Fruit fly (Drosophila melanogaster): ENCODE measurements around the gene ush.
A peak's percentile ranks its signal among the peaks of the same experiment; 100 is the strongest.

Gene ush

dm6 chr2L:523165-523835, 47.3 kb downstream of the ush start (continued):
- TF ChIP-seq NK7.1 (GFP tag; optimal IDR thresholded peaks at IDR 0.05) (no peak), Meics (GFP tag; optimal IDR thresholded peaks at IDR 0.05) (peak; percentile 38), emc (GFP tag; optimal IDR thresholded peaks at IDR 0.05) (no peak), CG5245 (GFP tag; optimal IDR thresholded peaks at IDR 0.05) (no peak), zfh2 (GFP tag; optimal IDR thresholded peaks at IDR 0.05) (no peak), Sin3A (optimal IDR thresholded peaks at IDR 0.05) (no peak), CG18764 (GFP tag; optimal IDR thresholded peaks at IDR 0.05) (no peak), CG18619 (GFP tag; optimal IDR thresholded peaks at IDR 0.05) (peak; percentile 14), chinmo (GFP tag; IDR thresholded peaks at IDR 0.05; ENCODE audit: partially characterized antibody) (peak; percentile 92; the same call in 2 of the 4 replicates), vfl (GFP tag; optimal IDR thresholded peaks at IDR 0.05) (no peak), CG7786 (GFP tag; optimal IDR thresholded peaks at IDR 0.05) (no peak), CG13123 (GFP tag; optimal IDR thresholded peaks at IDR 0.05) (no peak), D (optimal IDR thresholded peaks at IDR 0.05) (no peak), D (GFP tag; optimal IDR thresholded peaks at IDR 0.05) (no peak), CG11456 (GFP tag; IDR thresholded peaks at IDR 0.05) (0 out of 3 replicates have a peak, but pooled peaks have one; percentile 42), CG12942 (GFP tag; optimal IDR thresholded peaks at IDR 0.05) (no peak), Drgx (GFP tag; IDR thresholded peaks at IDR 0.05) (no peak), CG8281 (tag; optimal IDR thresholded peaks at IDR 0.05) (no peak), HmgZ (tag; optimal IDR thresholded peaks at IDR 0.05) (peak; percentile 49), h (optimal IDR thresholded peaks at IDR 0.05) (no peak), fd96Cb (tag; optimal IDR thresholded peaks at IDR 0.05) (no peak), Ets97D (GFP tag; optimal IDR thresholded peaks at IDR 0.05) (no peak), br (optimal IDR thresholded peaks at IDR 0.05) (no peak), Eip74EF (GFP tag; optimal IDR thresholded peaks at IDR 0.05) (no peak), CG2889 (GFP tag; IDR thresholded peaks at IDR 0.05) (no peak), odd (GFP tag; optimal IDR thresholded peaks at IDR 0.05) (peak; percentile 43), Aef1 (GFP tag; IDR thresholded peaks at IDR 0.05) (no peak), CG18599 (GFP tag; optimal IDR thresholded peaks at IDR 0.05) (peak; percentile 61), pros (GFP tag; optimal IDR thresholded peaks at IDR 0.05) (peak; percentile 93), tna (GFP tag; IDR thresholded peaks at IDR 0.05; ENCODE audit: partially characterized antibody) (peak; percentile 70), MBD-R2 (GFP tag; IDR thresholded peaks at IDR 0.05) (peak; percentile 33; the same call in 1 of the 2 replicates), CG10543 (GFP tag; optimal IDR thresholded peaks at IDR 0.05) (peak; percentile 97), CG10979 (tag; optimal IDR thresholded peaks at IDR 0.05) (peak; percentile 18), CG4404 (GFP tag; IDR thresholded peaks at IDR 0.05) (no peak), HLH54F (GFP tag; optimal IDR thresholded peaks at IDR 0.05) (no peak), CG8765 (GFP tag; IDR thresholded peaks at IDR 0.05) (peak; percentile 32; the same call in 1 of the 2 replicates), Awh (GFP tag; IDR thresholded peaks at IDR 0.05) (0 out of 2 replicates have a peak, but pooled peaks have one; percentile 6), ap (GFP tag; IDR thresholded peaks at IDR 0.05) (no peak), gfzf (GFP tag; optimal IDR thresholded peaks at IDR 0.05) (no peak), PHDP (tag; optimal IDR thresholded peaks at IDR 0.05) (peak; percentile 28), dm (GFP tag; optimal IDR thresholded peaks at IDR 0.05) (no peak), CG8924 (tag; optimal IDR thresholded peaks at IDR 0.05) (peak; percentile 42), CG13775 (GFP tag; optimal IDR thresholded peaks at IDR 0.05) (peak; percentile 33), CG9609 (GFP tag; optimal IDR thresholded peaks at IDR 0.05) (no peak), CG11696 (GFP tag; IDR thresholded peaks at IDR 0.05) (no peak), E2f1 (GFP tag; IDR thresholded peaks at IDR 0.05) (0 out of 2 replicates have a peak, but pooled peaks have one; percentile 18), tup (GFP tag; optimal IDR thresholded peaks at IDR 0.05) (no peak), CG33213 (GFP tag; optimal IDR thresholded peaks at IDR 0.05) (peak; percentile 9), eve (GFP tag; optimal IDR thresholded peaks at IDR 0.05) (no peak), CG18011 (GFP tag; optimal IDR thresholded peaks at IDR 0.05) (peak; percentile 13), Abd-B (GFP tag; optimal IDR thresholded peaks at IDR 0.05) (no peak)

Data from whole organism, embryonic.